Worm (Caenorhabditis elegans) whole organism, early embryonic: ENCODE measurements around the gene C15B12.4.

Experiments
- B0310.2 ChIP-seq: sonication (generic microtip); optimal IDR thresholded peaks from 2 replicates; lab custom pipeline; 2016; ENCODE audit warnings: mild to moderate bottlenecking, missing genetic modification characterization, missing compliant biosample characterization
- F13C5.2 ChIP-seq: sonication (generic microtip); optimal IDR thresholded peaks from 2 replicates; lab custom pipeline; 2017; ENCODE audit warnings: mild to moderate bottlenecking, missing genetic modification characterization, inconsistent platforms, missing compliant biosample characterization
- aly-1 ChIP-seq: sonication (generic microtip); optimal IDR thresholded peaks from 2 replicates; lab custom pipeline; 2016; ENCODE audit warnings: missing genetic modification characterization, missing compliant biosample characterization
- ama-1 ChIP-seq: fragments of 150-350 bp; optimal IDR thresholded peaks from 2 replicates; lab custom pipeline; 2014
- ceh-13 ChIP-seq: fragments of 200-800 bp; sonication (Bioruptor generic); optimal IDR thresholded peaks from 2 replicates; lab custom pipeline; 2018; ENCODE audit warnings: mild to moderate bottlenecking, missing genetic modification characterization, missing compliant biosample characterization
- ceh-36 ChIP-seq: sonication (generic microtip); optimal IDR thresholded peaks from 2 replicates; lab custom pipeline; 2016; ENCODE audit warnings: missing genetic modification characterization, inconsistent platforms, missing compliant biosample characterization
- flt-1 ChIP-seq: fragments of 200-800 bp; sonication (Bioruptor generic); IDR thresholded peaks from 2 replicates; pipeline ENCODE4 v1.3.6; 2022; ENCODE audit warnings: missing genetic modification characterization, missing compliant biosample characterization
- hmbx-1 ChIP-seq: sonication (generic microtip); optimal IDR thresholded peaks from 2 replicates; lab custom pipeline; 2016; ENCODE audit warnings: mild to moderate bottlenecking, missing genetic modification characterization, missing compliant biosample characterization
- hnd-1 ChIP-seq: sonication (generic microtip); optimal IDR thresholded peaks from 2 replicates; lab custom pipeline; 2016; ENCODE audit warnings: missing genetic modification characterization, missing compliant biosample characterization
- pes-1 ChIP-seq: fragments of 200-800 bp; sonication (Bioruptor generic); IDR thresholded peaks from 2 replicates; pipeline ENCODE4 v1.3.6; 2022; ENCODE audit warnings: missing genetic modification reagents, missing genetic modification characterization, missing compliant biosample characterization
- scrt-1 ChIP-seq: fragments of 200-800 bp; sonication (Bioruptor generic); IDR thresholded peaks from 2 replicates; pipeline ENCODE4 v1.3.6; 2022; ENCODE audit warnings: missing genetic modification characterization, missing compliant biosample characterization
- tbx-11 ChIP-seq: fragments of 200-800 bp; sonication (Bioruptor generic); IDR thresholded peaks from 2 replicates; pipeline ENCODE4 v1.3.6; 2022; ENCODE audit warnings: missing genetic modification characterization, missing compliant biosample characterization

- TF ChIP-seq pes-1 (GFP tag; lab: Robert Waterston, UW) (no peak), ceh-36 (tag; lab: Kevin White, UChicago) (no peak), hmbx-1 (tag; lab: Kevin White, UChicago) (no peak), ama-1 (lab: Kevin White, UChicago) (no peak), F13C5.2 (tag; lab: Kevin White, UChicago) (no peak), scrt-1 (GFP tag; lab: Robert Waterston, UW) (no peak), flt-1 (no peak), hnd-1 (tag; lab: Kevin White, UChicago) (no peak), aly-1 (tag; lab: Kevin White, UChicago) (no peak), tbx-11 (GFP tag; lab: Robert Waterston, UW) (no peak), ceh-13 (GFP tag; lab: Kevin White, UChicago) (no peak), B0310.2 (tag; lab: Kevin White, UChicago) (no peak)
Measured at ce11 chrX:6518537-6518936, 45.0 kb upstream of the C15B12.4 start, which contains the start of gene ets-4.
